Worm (Caenorhabditis elegans): ENCODE data around the gene flp-5.

DNA sequence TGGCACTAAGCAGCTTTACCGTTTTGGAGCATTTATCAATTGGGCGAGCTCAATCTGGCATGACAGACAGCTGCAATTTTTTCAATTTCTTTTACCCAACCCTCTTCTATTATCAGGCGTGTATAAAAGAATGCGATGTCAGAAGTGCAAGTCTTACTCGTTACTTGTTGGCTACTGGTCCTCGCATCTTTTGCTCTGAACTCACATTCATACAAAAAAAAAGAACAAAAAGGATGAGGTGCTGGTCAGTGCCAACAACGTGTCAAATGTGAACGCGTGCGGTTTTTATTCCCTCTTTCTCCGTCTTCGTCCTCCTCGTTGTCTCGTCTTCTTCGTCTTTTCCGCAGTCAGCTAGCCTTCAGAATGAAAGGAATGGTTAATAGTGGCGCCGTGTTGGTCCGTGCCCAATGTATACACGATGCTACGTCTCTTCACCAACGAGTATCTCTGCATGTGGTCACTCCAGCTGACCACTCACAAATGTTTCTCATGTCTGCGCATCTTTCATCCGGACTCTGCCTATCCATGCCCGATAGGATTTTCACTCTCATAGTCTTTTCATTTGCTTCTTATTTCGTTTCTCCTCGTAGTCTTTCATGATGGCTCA, 37.9 kb downstream of the flp-5 start:
- TF ChIP-seq unc-86 (tag; optimal IDR thresholded peaks at IDR 0.05) (no peak), ceh-22 (tag; optimal IDR thresholded peaks at IDR 0.05) (no peak), nfya-1 (tag; optimal IDR thresholded peaks at IDR 0.05) (peak; percentile 86), ceh-6 (GFP tag; optimal IDR thresholded peaks at IDR 0.05) (no peak), madf-2 (tag; optimal IDR thresholded peaks at IDR 0.05) (no peak), lin-11 (tag; optimal IDR thresholded peaks at IDR 0.05) (no peak), hlh-6 (tag; optimal IDR thresholded peaks at IDR 0.05) (peak; percentile 47), pax-1 (tag; optimal IDR thresholded peaks at IDR 0.05) (no peak)
